Fruit fly (Drosophila melanogaster) whole organism, wandering third instar larva: ENCODE measurements around the gene prd1.
A peak's percentile ranks its signal among the peaks of the same experiment; 100 is the strongest.

Source experiments
- Abd-B ChIP-seq: fragments of >200 bp; optimal IDR thresholded peaks from 2 replicates; lab custom pipeline; 2017; ENCODE audit warnings: missing biosample characterization, missing genetic modification characterization
- CG32264 ChIP-seq: fragments of 200-800 bp; sonication (Bioruptor generic); optimal IDR thresholded peaks from 2 replicates; lab custom pipeline; 2016; ENCODE audit warnings: missing biosample characterization, missing genetic modification characterization
- CG9705 ChIP-seq: fragments of 200-800 bp; sonication (Bioruptor generic); optimal IDR thresholded peaks from 2 replicates; lab custom pipeline; 2018; ENCODE audit warnings: missing biosample characterization, mild to moderate bottlenecking, missing genetic modification characterization
- CrebA ChIP-seq: fragments of 200-800 bp; sonication (Bioruptor generic); optimal IDR thresholded peaks from 2 replicates; lab custom pipeline; 2016; ENCODE audit warnings: missing biosample characterization, mild to moderate bottlenecking, missing genetic modification characterization, borderline replicate concordance
- Dfd ChIP-seq: fragments of >200 bp; optimal IDR thresholded peaks from 2 replicates; lab custom pipeline; 2017; ENCODE audit warnings: missing biosample characterization, missing genetic modification characterization
- GATAd ChIP-seq: sonication (Bioruptor generic); optimal IDR thresholded peaks from 2 replicates; lab custom pipeline; 2016; ENCODE audit warnings: missing biosample characterization, missing genetic modification characterization
- HLH106 ChIP-seq: fragments of 200-800 bp; optimal IDR thresholded peaks from 3 replicates; lab custom pipeline; 2019; ENCODE audit warnings: missing biosample characterization, mild to moderate bottlenecking, missing genetic modification characterization, moderate library complexity
- Hnf4 ChIP-seq: fragments of 200-800 bp; sonication (Bioruptor generic); optimal IDR thresholded peaks from 2 replicates; lab custom pipeline; 2016; ENCODE audit warnings: missing biosample characterization, mild to moderate bottlenecking, missing genetic modification characterization
- Hr83 ChIP-seq: fragments of 200-300 bp; sonication (Bioruptor generic); optimal IDR thresholded peaks from 2 replicates; lab custom pipeline; 2016; ENCODE audit warnings: missing biosample characterization, mild to moderate bottlenecking, missing genetic modification characterization, moderate library complexity; ENCODE audit not compliant: poor library complexity, severe bottlenecking
- Jra ChIP-seq: sonication (Bioruptor generic); optimal IDR thresholded peaks from 2 replicates; lab custom pipeline; 2016; ENCODE audit warnings: missing biosample characterization, missing genetic modification characterization
- Mio ChIP-seq: sonication (Bioruptor generic); optimal IDR thresholded peaks from 2 replicates; lab custom pipeline; 2016; ENCODE audit warnings: missing biosample characterization, missing genetic modification characterization
- N ChIP-seq: fragments of >200 bp; optimal IDR thresholded peaks from 2 replicates; lab custom pipeline; 2018; ENCODE audit warnings: missing biosample characterization, missing external identifiers, missing genetic modification characterization
- OdsH ChIP-seq: fragments of 200-800 bp; sonication (Bioruptor generic); optimal IDR thresholded peaks from 2 replicates; lab custom pipeline; 2016; ENCODE audit warnings: missing biosample characterization, mild to moderate bottlenecking, missing genetic modification characterization
- Rel ChIP-seq, 2 experiments: fragments of 200-800 bp; sonication (Bioruptor generic) in 1 of 2; optimal IDR thresholded peaks; 2 replicates in 1 of 2; 3 replicates in 1 of 2; lab custom pipeline; 2016 to 2019; ENCODE audit warnings: mild to moderate bottlenecking in 2 of 2, missing biosample characterization in 2 of 2, missing genetic modification characterization in 2 of 2, moderate library complexity in 1 of 2
- Sp1 ChIP-seq: fragments of 200-800 bp; sonication (Bioruptor generic); optimal IDR thresholded peaks from 3 replicates; lab custom pipeline; 2019; ENCODE audit warnings: missing biosample characterization, mild to moderate bottlenecking, missing genetic modification characterization, moderate library complexity
- Vsx2 ChIP-seq: fragments of 200-300, 225-300 bp; sonication (Bioruptor generic); optimal IDR thresholded peaks from 2 replicates; lab custom pipeline; 2018; ENCODE audit warnings: missing biosample characterization, missing genetic modification characterization; ENCODE audit not compliant: partially characterized antibody
- brk ChIP-seq: fragments of 200-800 bp; sonication (Bioruptor generic); optimal IDR thresholded peaks from 2 replicates; lab custom pipeline; 2016; ENCODE audit warnings: missing biosample characterization, mild to moderate bottlenecking, missing genetic modification characterization
- dl ChIP-seq, 2 experiments: fragments of 175-275, 200-275 bp in 1 of 2; fragments of 200-275 bp in 1 of 2; sonication (Bioruptor generic); optimal IDR thresholded peaks; lab custom pipeline; 2018; ENCODE audit warnings: mild to moderate bottlenecking in 2 of 2, missing biosample characterization in 2 of 2, missing genetic modification characterization in 2 of 2, moderate library complexity in 2 of 2; ENCODE audit not compliant: partially characterized antibody in 2 of 2, insufficient read depth in 1 of 2
- dmrt93B ChIP-seq: fragments of 200-800 bp; sonication (Bioruptor generic); optimal IDR thresholded peaks from 2 replicates; lab custom pipeline; 2018; ENCODE audit warnings: missing biosample characterization, mild to moderate bottlenecking, missing genetic modification characterization
- ey ChIP-seq: fragments of 200-800 bp; sonication (Bioruptor generic); optimal IDR thresholded peaks from 2 replicates; lab custom pipeline; 2016; ENCODE audit warnings: missing biosample characterization, missing genetic modification characterization
- foxo ChIP-seq, 2 experiments: fragments of 200-800 bp; sonication (Bioruptor generic); optimal IDR thresholded peaks; 2 replicates in 1 of 2; 3 replicates in 1 of 2; lab custom pipeline; 2016 to 2017; ENCODE audit warnings: missing biosample characterization in 2 of 2, missing genetic modification characterization in 2 of 2
- fru ChIP-seq: fragments of 200-800 bp; sonication (Bioruptor generic); optimal IDR thresholded peaks from 3 replicates; lab custom pipeline; 2016; ENCODE audit warnings: missing biosample characterization, mild to moderate bottlenecking, missing genetic modification characterization
- h ChIP-seq: fragments of 200-800 bp; sonication (Bioruptor generic); optimal IDR thresholded peaks from 3 replicates; lab custom pipeline; 2016; ENCODE audit warnings: missing biosample characterization, mild to moderate bottlenecking, missing genetic modification characterization
- jim ChIP-seq: fragments of 175-275, 200-325 bp; sonication (Bioruptor generic); optimal IDR thresholded peaks from 2 replicates; lab custom pipeline; 2016; ENCODE audit warnings: missing biosample characterization, mild to moderate bottlenecking, missing genetic modification characterization
- lola ChIP-seq: fragments of >200 bp; optimal IDR thresholded peaks from 2 replicates; lab custom pipeline; 2017; ENCODE audit warnings: missing biosample characterization, missing genetic modification characterization
- pan ChIP-seq: fragments of >200 bp; optimal IDR thresholded peaks from 2 replicates; lab custom pipeline; 2017
- psq ChIP-seq: fragments of 200-800 bp; sonication (Bioruptor generic); optimal IDR thresholded peaks from 3 replicates; lab custom pipeline; 2017; ENCODE audit warnings: missing biosample characterization, mild to moderate bottlenecking, missing genetic modification characterization, moderate library complexity
- rgr ChIP-seq: fragments of 200-800 bp; sonication (Bioruptor generic); optimal IDR thresholded peaks from 3 replicates; lab custom pipeline; 2016; ENCODE audit warnings: missing biosample characterization, mild to moderate bottlenecking, missing genetic modification characterization
- sage ChIP-seq: fragments of 200-800 bp; sonication (Bioruptor generic); optimal IDR thresholded peaks from 2 replicates; lab custom pipeline; 2016; ENCODE audit warnings: missing biosample characterization, mild to moderate bottlenecking, missing genetic modification characterization
- sv ChIP-seq: fragments of 200-800 bp; sonication (Bioruptor generic); optimal IDR thresholded peaks from 3 replicates; lab custom pipeline; 2016; ENCODE audit warnings: missing biosample characterization, missing genetic modification characterization
- tai ChIP-seq: sonication (Bioruptor generic); optimal IDR thresholded peaks from 2 replicates; lab custom pipeline; 2016; ENCODE audit warnings: missing biosample characterization, missing genetic modification characterization

prd1 gene

dm6 chr3R:11786695-11787226 is at the start of gene prd1, which contains the start of gene HisCl1:
Gene prd1 (minus strand): TSS chr3R:11787014.
Gene HisCl1 (plus strand): TSS chr3R:11787176.
- TF ChIP-seq psq, result peak; percentile 37
- TF ChIP-seq jim, result no peak
- peak; percentile 74 for TF ChIP-seq HLH106 (tag; lab: Kevin White, UChicago)
- TF ChIP-seq OdsH (GFP tag; lab: Kevin White, UChicago), result peak; percentile 41
- TF ChIP-seq Hr83 (GFP tag; lab: Kevin White, UChicago), result no peak
- no peak for TF ChIP-seq Abd-B (GFP tag; lab: Kevin White, UChicago)
- TF ChIP-seq h (GFP tag; lab: Kevin White, UChicago), result no peak
- peak; percentile 65 for TF ChIP-seq CG9705 (GFP tag; lab: Kevin White, UChicago)
- peak; percentile 41 for TF ChIP-seq sv (GFP tag; lab: Kevin White, UChicago)
- TF ChIP-seq Rel (GFP tag; optimal IDR thresholded peaks at IDR 0.05; lab: Kevin White, UChicago), result no peak
- TF ChIP-seq Rel (tag; optimal IDR thresholded peaks at IDR 0.05; lab: Kevin White, UChicago), result peak; percentile 70
- TF ChIP-seq, all 38 proteins: peak for 6

- TF ChIP-seq Hnf4 (GFP tag; lab: Kevin White, UChicago), result no peak
- TF ChIP-seq psq, result no peak
- TF ChIP-seq rgr, result no peak
- no peak for TF ChIP-seq fru (GFP tag; lab: Kevin White, UChicago)
- TF ChIP-seq jim, result no peak
- no peak for TF ChIP-seq Vsx2
- TF ChIP-seq Sp1 (GFP tag; lab: Kevin White, UChicago), result no peak
- no peak for TF ChIP-seq foxo (GFP tag; optimal IDR thresholded peaks at IDR 0.05; lab: Kevin White, UChicago)
- TF ChIP-seq OdsH (GFP tag; lab: Kevin White, UChicago), result no peak
- TF ChIP-seq h (GFP tag; lab: Kevin White, UChicago), result no peak
These were observed 46.6 kb upstream of the prd1 start for dm6 chr3R:11833406-11833805.

- TF ChIP-seq Rel (GFP tag; optimal IDR thresholded peaks at IDR 0.05; lab: Kevin White, UChicago) (no peak), Rel (tag; optimal IDR thresholded peaks at IDR 0.05; lab: Kevin White, UChicago) (no peak), CG32264 (no peak), Dfd (GFP tag; lab: Kevin White, UChicago) (no peak), Sp1 (GFP tag; lab: Kevin White, UChicago) (no peak), N (GFP tag; lab: Kevin White, UChicago) (no peak), ey (GFP tag; lab: Kevin White, UChicago) (no peak)
These were observed 44.2 kb upstream of the prd1 start for dm6 chr3R:11830757-11831586.

DNA sequence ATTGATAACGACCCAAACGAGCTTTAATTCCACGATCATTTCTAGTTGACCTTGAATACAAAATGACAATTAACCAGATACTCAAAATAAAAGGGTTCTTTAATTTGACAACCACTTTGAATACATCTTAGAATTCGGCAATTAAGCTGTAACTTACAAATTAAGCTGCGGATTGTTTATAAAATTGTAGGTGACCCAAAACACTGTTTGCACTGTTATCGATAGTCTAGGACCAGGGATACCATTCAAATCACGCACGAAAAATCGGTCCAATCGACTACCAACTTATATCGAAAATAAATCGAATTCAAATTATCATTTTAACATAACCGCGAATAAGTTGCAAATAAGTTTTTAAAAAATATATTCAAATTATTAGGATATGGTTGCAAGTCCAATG is 35.5 kb upstream of the prd1 start, which contains the start of gene Kyat:
Gene Kyat (minus strand): TSS at position 228 of the 400 bp plus-strand sequence.
- TF ChIP-seq sv (GFP tag; lab: Kevin White, UChicago) (no peak), jim (no peak), dmrt93B (no peak), Abd-B (GFP tag; lab: Kevin White, UChicago) (no peak), CG32264 (no peak), Mio (GFP tag; lab: Kevin White, UChicago) (no peak), tai (no peak), Rel (GFP tag; optimal IDR thresholded peaks at IDR 0.05; lab: Kevin White, UChicago) (no peak), Rel (tag; optimal IDR thresholded peaks at IDR 0.05; lab: Kevin White, UChicago) (no peak), OdsH (GFP tag; lab: Kevin White, UChicago) (no peak), foxo (GFP tag; optimal IDR thresholded peaks at IDR 0.05; lab: Kevin White, UChicago) (no peak), lola (GFP tag; lab: Kevin White, UChicago) (no peak), sage (GFP tag; lab: Kevin White, UChicago) (no peak), brk (GFP tag; lab: Kevin White, UChicago) (no peak), Vsx2 (no peak), Jra (GFP tag; lab: Kevin White, UChicago) (no peak), CrebA (GFP tag; lab: Kevin White, UChicago) (no peak)

DNA sequence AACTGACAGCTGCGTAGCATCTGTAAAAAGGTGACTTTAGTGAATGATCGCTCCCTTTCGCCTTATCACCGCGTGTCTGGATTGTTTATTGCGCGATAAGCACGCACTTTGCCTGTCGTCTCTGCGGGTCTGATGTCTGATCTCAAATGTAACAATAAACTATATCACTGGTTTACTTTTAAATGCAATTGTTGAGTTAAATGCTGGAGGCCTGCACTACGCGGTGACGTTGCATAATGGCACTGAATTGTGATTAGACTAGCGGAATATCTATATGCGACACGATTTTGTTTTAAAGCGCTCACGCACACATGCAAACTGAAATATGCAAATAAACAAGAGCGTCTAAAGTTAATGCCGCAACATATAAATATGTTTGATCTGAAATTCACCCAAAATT is 35.0 kb upstream of the prd1 start:
- no peak for TF ChIP-seq ey (GFP tag; lab: Kevin White, UChicago)
- no peak for TF ChIP-seq N (GFP tag; lab: Kevin White, UChicago)
- no peak for TF ChIP-seq fru (GFP tag; lab: Kevin White, UChicago)
- no peak for TF ChIP-seq jim
- no peak for TF ChIP-seq sv (GFP tag; lab: Kevin White, UChicago)
- no peak for TF ChIP-seq foxo (GFP tag; optimal IDR thresholded peaks at IDR 0.05; lab: Kevin White, UChicago)
- no peak for TF ChIP-seq Rel (GFP tag; optimal IDR thresholded peaks at IDR 0.05; lab: Kevin White, UChicago)
- TF ChIP-seq Rel (tag; optimal IDR thresholded peaks at IDR 0.05; lab: Kevin White, UChicago), result no peak
- TF ChIP-seq rgr, result no peak
- TF ChIP-seq psq, result no peak
- no peak for TF ChIP-seq dl (GFP tag; optimal IDR thresholded peaks at IDR 0.05; lab: Kevin White, UChicago; ENCODE audit: insufficient read depth in 1 of 2, partially characterized antibody in 2 of 2)
- no peak for TF ChIP-seq GATAd (GFP tag; lab: Kevin White, UChicago)
- no peak for TF ChIP-seq Hr83 (GFP tag; lab: Kevin White, UChicago)
- TF ChIP-seq brk (GFP tag; lab: Kevin White, UChicago), result no peak
- TF ChIP-seq pan (lab: Kevin White, UChicago), result no peak
- TF ChIP-seq sage (GFP tag; lab: Kevin White, UChicago), result no peak
- TF ChIP-seq dmrt93B, result no peak
